Worm (Caenorhabditis elegans) whole organism, L1 larva: ENCODE measurements around the gene F53F8.5.

ENCODE experiments used
- lin-39 ChIP-seq: fragments of 150-350 bp; optimal IDR thresholded peaks from 2 replicates; lab custom pipeline; 2014; ENCODE audit warnings: missing biosample characterization, missing genetic modification reagents, missing genetic modification characterization
- lir-3 ChIP-seq: sonication (generic microtip); optimal IDR thresholded peaks from 2 replicates; lab custom pipeline; 2016; ENCODE audit warnings: mild to moderate bottlenecking, missing genetic modification characterization, moderate library complexity, missing compliant biosample characterization; ENCODE audit not compliant: poor library complexity
- nhr-47 ChIP-seq: sonication (generic microtip); optimal IDR thresholded peaks from 2 replicates; lab custom pipeline; 2016; ENCODE audit warnings: mild to moderate bottlenecking, missing genetic modification characterization, moderate library complexity, missing compliant biosample characterization

DNA sequence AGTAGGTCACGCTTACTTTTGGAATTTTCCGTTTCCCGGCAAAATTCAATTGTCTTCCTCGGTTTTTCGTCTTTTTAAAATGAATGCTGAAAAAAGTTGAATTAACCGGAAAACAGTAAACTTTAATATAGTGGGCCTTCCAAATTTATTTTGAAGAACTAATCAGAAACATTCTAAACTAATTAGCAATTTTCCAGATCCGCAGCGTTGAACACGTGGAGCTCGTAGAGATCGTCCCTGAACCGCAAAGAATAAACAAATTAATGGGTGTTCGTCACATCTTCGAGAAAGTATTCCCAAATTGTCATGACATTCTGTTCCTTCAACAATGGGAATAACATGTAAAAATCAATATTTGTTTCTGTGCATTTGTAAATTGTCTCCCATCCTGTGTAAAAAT lies 12.4 kb upstream of the F53F8.5 start:
- TF ChIP-seq nhr-47 (tag; lab: Kevin White, UChicago) (no peak), lin-39 (tag; lab: Kevin White, UChicago) (no peak), lir-3 (tag; lab: Kevin White, UChicago) (no peak)
